Fruit fly (Drosophila melanogaster) whole organism, embryonic: ENCODE results near the gene Rpn1.
A peak's percentile ranks its signal among the peaks of the same experiment; 100 is the strongest.

Experiments
- Abd-B ChIP-seq: fragments of 200-800 bp; sonication (Bioruptor generic); optimal IDR thresholded peaks from 2 replicates; lab custom pipeline; 2018; ENCODE audit warnings: missing biosample characterization, mild to moderate bottlenecking, missing genetic modification characterization, moderate library complexity
- Aef1 ChIP-seq: fragments of 200-800 bp; sonication (Bioruptor generic); IDR thresholded peaks from 3 replicates; pipeline ENCODE4 v1.3.6; 2022; ENCODE audit warnings: missing biosample characterization, missing genetic modification characterization
- BEAF-32 ChIP-seq: fragments of 200-800 bp; sonication (Bioruptor generic); optimal IDR thresholded peaks from 3 replicates; lab custom pipeline; 2017; ENCODE audit warnings: missing biosample characterization, missing genetic modification characterization, mild to moderate bottlenecking, moderate library complexity, missing genetic modification reagents
- CG10209 ChIP-seq: fragments of 200-800 bp; sonication (Bioruptor generic); optimal IDR thresholded peaks from 3 replicates; lab custom pipeline; 2017; ENCODE audit warnings: missing biosample characterization, mild to moderate bottlenecking, missing genetic modification characterization, missing genetic modification reagents
- CG10267 ChIP-seq: fragments of 200-800 bp; sonication (Bioruptor generic); optimal IDR thresholded peaks from 2 replicates; lab custom pipeline; 2018; ENCODE audit warnings: missing biosample characterization, mild to moderate bottlenecking, missing genetic modification characterization, moderate library complexity
- CG10431 ChIP-seq: fragments of 200-800 bp; sonication (Bioruptor generic); optimal IDR thresholded peaks from 3 replicates; lab custom pipeline; 2018; ENCODE audit warnings: missing biosample characterization, mild to moderate bottlenecking, missing genetic modification characterization
- CG11504 ChIP-seq: fragments of 200-800 bp; sonication (Bioruptor generic); optimal IDR thresholded peaks from 3 replicates; lab custom pipeline; 2019; ENCODE audit warnings: missing biosample characterization, mild to moderate bottlenecking, missing genetic modification characterization, moderate library complexity
- CG13775 ChIP-seq: fragments of 200-800 bp; sonication (Bioruptor generic); optimal IDR thresholded peaks from 3 replicates; lab custom pipeline; 2017; ENCODE audit warnings: missing biosample characterization, mild to moderate bottlenecking, missing genetic modification characterization
- CG1602 ChIP-seq: fragments of 200-800 bp; sonication (Bioruptor generic); optimal IDR thresholded peaks from 3 replicates; lab custom pipeline; 2016; ENCODE audit warnings: missing biosample characterization, missing genetic modification characterization
- CG18011 ChIP-seq: fragments of 200-800 bp; sonication (Bioruptor generic); optimal IDR thresholded peaks from 2 replicates; lab custom pipeline; 2017; ENCODE audit warnings: missing biosample characterization, missing genetic modification characterization, mild to moderate bottlenecking, moderate library complexity, missing genotype
- CG2116 ChIP-seq: fragments of 200-800 bp; sonication (Bioruptor generic); optimal IDR thresholded peaks from 3 replicates; lab custom pipeline; 2018; ENCODE audit warnings: missing biosample characterization, mild to moderate bottlenecking, missing genetic modification characterization
- CG32767 ChIP-seq: fragments of 200-800 bp; sonication (Bioruptor generic); IDR thresholded peaks from 2 replicates; pipeline ENCODE4 v1.3.6; 2022; ENCODE audit warnings: missing biosample characterization, missing genetic modification characterization
- CG3838 ChIP-seq: fragments of 200-800 bp; sonication (Bioruptor generic); optimal IDR thresholded peaks from 3 replicates; lab custom pipeline; 2016; ENCODE audit warnings: missing biosample characterization, missing genetic modification characterization
- CG4854 ChIP-seq: fragments of 200-800 bp; sonication (Bioruptor generic); optimal IDR thresholded peaks from 2 replicates; lab custom pipeline; 2016; ENCODE audit warnings: missing biosample characterization, missing genetic modification characterization, inconsistent platforms
- CG5953 ChIP-seq: fragments of 200-800 bp; sonication (Bioruptor generic); IDR thresholded peaks from 2 replicates; pipeline ENCODE4 v1.3.6; 2022; ENCODE audit warnings: missing biosample characterization, missing genetic modification characterization
- CG6765 ChIP-seq: fragments of 200-800 bp; sonication (Bioruptor generic); optimal IDR thresholded peaks from 3 replicates; lab custom pipeline; 2017; ENCODE audit warnings: missing biosample characterization, mild to moderate bottlenecking, missing genetic modification characterization
- CG7786 ChIP-seq: fragments of 200-800 bp; sonication (Bioruptor generic); optimal IDR thresholded peaks from 2 replicates; lab custom pipeline; 2016; ENCODE audit warnings: missing biosample characterization, missing genetic modification characterization
- CG8944 ChIP-seq: fragments of 200-800 bp; sonication (Bioruptor generic); optimal IDR thresholded peaks from 3 replicates; lab custom pipeline; 2016; ENCODE audit warnings: missing biosample characterization, missing genetic modification characterization
- CG9437 ChIP-seq: fragments of 200-800 bp; sonication (Bioruptor generic); optimal IDR thresholded peaks from 2 replicates; lab custom pipeline; 2018; ENCODE audit warnings: missing biosample characterization, mild to moderate bottlenecking, missing genetic modification characterization
- CG9932 ChIP-seq: fragments of 200-800 bp; sonication (Bioruptor generic); IDR thresholded peaks from 2 replicates; pipeline ENCODE4 v1.3.6; 2022; ENCODE audit warnings: missing biosample characterization, missing genetic modification characterization
- CTCF ChIP-seq: fragments of 200-800 bp; sonication (Bioruptor generic); optimal IDR thresholded peaks from 2 replicates; lab custom pipeline; 2017; ENCODE audit warnings: missing biosample characterization, mild to moderate bottlenecking, missing genetic modification characterization, moderate library complexity
- Camta ChIP-seq: fragments of 200-800 bp; sonication (Bioruptor generic); optimal IDR thresholded peaks from 2 replicates; lab custom pipeline; 2016; ENCODE audit warnings: missing biosample characterization, missing genetic modification characterization
- Dfd ChIP-seq, 2 experiments: fragments of >200 bp; optimal IDR thresholded peaks; 2 replicates each; lab custom pipeline; 2017; ENCODE audit warnings: missing biosample characterization in 2 of 2, missing genetic modification characterization in 2 of 2
- Doc2 ChIP-seq: fragments of 200-800 bp; sonication (Bioruptor generic); IDR thresholded peaks from 2 replicates; pipeline ENCODE4 v1.3.6; 2022; ENCODE audit warnings: missing biosample characterization, missing genetic modification characterization
- Fer1 ChIP-seq: fragments of 200-800 bp; sonication (Bioruptor generic); optimal IDR thresholded peaks from 2 replicates; lab custom pipeline; 2017; ENCODE audit warnings: missing biosample characterization, mild to moderate bottlenecking, missing genetic modification characterization
- H15 ChIP-seq: fragments of 200-800 bp; sonication (Bioruptor generic); IDR thresholded peaks from 3 replicates; pipeline ENCODE4 v1.3.6; 2022; ENCODE audit warnings: missing biosample characterization, missing genetic modification characterization
- Hey ChIP-seq: fragments of 200-800 bp; sonication (Bioruptor generic); optimal IDR thresholded peaks from 3 replicates; lab custom pipeline; 2018; ENCODE audit warnings: missing biosample characterization, mild to moderate bottlenecking, missing genetic modification characterization
- NFAT ChIP-seq: fragments of 200-800 bp; sonication (Bioruptor generic); IDR thresholded peaks from 2 replicates; pipeline ENCODE4 v1.3.6; 2022; ENCODE audit warnings: missing biosample characterization, missing genetic modification characterization
- Scr ChIP-seq: fragments of 200-800 bp; sonication (Bioruptor generic); IDR thresholded peaks from 2 replicates; pipeline ENCODE4 v1.3.6; 2022; ENCODE audit warnings: missing biosample characterization, missing genetic modification characterization; ENCODE audit not compliant: partially characterized antibody
- YL-1 ChIP-seq: fragments of 200-800 bp; sonication (Bioruptor generic); optimal IDR thresholded peaks from 3 replicates; lab custom pipeline; 2017; ENCODE audit warnings: missing biosample characterization, mild to moderate bottlenecking, missing genetic modification characterization
- caup ChIP-seq: fragments of 200-800 bp; sonication (Bioruptor generic); optimal IDR thresholded peaks from 3 replicates; lab custom pipeline; 2017; ENCODE audit warnings: missing biosample characterization, mild to moderate bottlenecking, missing genetic modification characterization, moderate library complexity; ENCODE audit not compliant: severe bottlenecking
- chinmo ChIP-seq: fragments of 200-800 bp; sonication (Bioruptor generic); IDR thresholded peaks from 4 replicates; pipeline ENCODE4 v1.3.6; 2022; ENCODE audit warnings: missing biosample characterization, missing genetic modification characterization; ENCODE audit not compliant: partially characterized antibody
- dimm ChIP-seq: fragments of 200-800 bp; sonication (Bioruptor generic); IDR thresholded peaks from 2 replicates; pipeline ENCODE4 v1.3.6; 2022; ENCODE audit warnings: missing biosample characterization, missing genetic modification characterization
- hbn ChIP-seq: fragments of 200-800 bp; sonication (Bioruptor generic); IDR thresholded peaks from 2 replicates; pipeline ENCODE4 v1.3.6; 2022; ENCODE audit warnings: missing biosample characterization, missing genetic modification characterization; ENCODE audit not compliant: partially characterized antibody
- hkb ChIP-seq, 2 experiments: fragments of 200-800 bp in 1 of 2; fragments of >200 bp in 1 of 2; sonication (Bioruptor generic) in 1 of 2; IDR thresholded peaks in 1 of 2; optimal IDR thresholded peaks in 1 of 2; 2 replicates each; pipeline versions ENCODE4 v1.3.6 to Lab custom; 2017 to 2022; ENCODE audit warnings: missing biosample characterization in 1 of 2, missing genetic modification characterization in 1 of 2
- kay ChIP-seq: fragments of 200-800 bp; sonication (Bioruptor generic); optimal IDR thresholded peaks from 2 replicates; lab custom pipeline; 2016; ENCODE audit warnings: missing biosample characterization, missing genetic modification characterization
- nau ChIP-seq: fragments of 200-800 bp; sonication (Bioruptor generic); optimal IDR thresholded peaks from 3 replicates; lab custom pipeline; 2017; ENCODE audit warnings: missing biosample characterization, mild to moderate bottlenecking, missing genetic modification characterization, missing genetic modification reagents
- nom ChIP-seq: fragments of 200-800 bp; sonication (Bioruptor generic); optimal IDR thresholded peaks from 2 replicates; lab custom pipeline; 2017; ENCODE audit warnings: missing biosample characterization, missing genetic modification characterization, mild to moderate bottlenecking, moderate library complexity, missing genetic modification reagents
- otp ChIP-seq: fragments of 200-800 bp; sonication (Bioruptor generic); IDR thresholded peaks from 3 replicates; pipeline ENCODE4, ENCODE4 v1.3.6; 2022; ENCODE audit warnings: missing biosample characterization, missing genetic modification characterization
- pnt ChIP-seq: fragments of 200-800 bp; sonication (Bioruptor generic); optimal IDR thresholded peaks from 3 replicates; lab custom pipeline; 2016; ENCODE audit warnings: missing biosample characterization, missing genetic modification characterization
- pzg ChIP-seq: fragments of 200-800 bp; sonication (Bioruptor generic); optimal IDR thresholded peaks from 3 replicates; lab custom pipeline; 2018; ENCODE audit warnings: missing biosample characterization, mild to moderate bottlenecking, missing genetic modification characterization, moderate library complexity
- ranshi ChIP-seq: fragments of 200-800 bp; sonication (Bioruptor generic); IDR thresholded peaks from 2 replicates; pipeline ENCODE4 v1.3.6; 2022; ENCODE audit warnings: missing biosample characterization, missing genetic modification characterization
- ro ChIP-seq: fragments of 200-800 bp; sonication (Bioruptor generic); IDR thresholded peaks from 2 replicates; pipeline ENCODE4 v1.3.6; 2022; ENCODE audit warnings: missing biosample characterization, missing genetic modification characterization
- slp2 ChIP-seq: fragments of 200-800 bp; sonication (Bioruptor generic); optimal IDR thresholded peaks from 2 replicates; lab custom pipeline; 2016; ENCODE audit warnings: missing biosample characterization, missing genetic modification characterization
- sr ChIP-seq: fragments of 200-800 bp; sonication (Bioruptor generic); IDR thresholded peaks from 3 replicates; pipeline ENCODE4 v1.3.6; 2022; ENCODE audit warnings: missing biosample characterization, missing genetic modification characterization
- stc ChIP-seq: fragments of 200-800 bp; sonication (Bioruptor generic); IDR thresholded peaks from 2 replicates; pipeline ENCODE4 v1.3.6; 2022; ENCODE audit warnings: missing biosample characterization, missing genetic modification characterization
- tap ChIP-seq: fragments of 200-800 bp; optimal IDR thresholded peaks from 3 replicates; lab custom pipeline; 2019; ENCODE audit warnings: missing biosample characterization, mild to moderate bottlenecking, missing genetic modification characterization, moderate library complexity
- tup ChIP-seq: fragments of 200-800 bp; sonication (Bioruptor generic); optimal IDR thresholded peaks from 2 replicates; lab custom pipeline; 2016; ENCODE audit warnings: missing biosample characterization, mild to moderate bottlenecking, missing genetic modification characterization, moderate library complexity
- wor ChIP-seq: fragments of 200-800 bp; sonication (Bioruptor generic); IDR thresholded peaks from 2 replicates; pipeline ENCODE4 v1.3.6; 2022; ENCODE audit warnings: missing biosample characterization, missing genetic modification characterization
- zfh1 ChIP-seq: fragments of 200-800 bp; sonication (Bioruptor generic); IDR thresholded peaks from 3 replicates; pipeline ENCODE4 v1.3.6; 2022; ENCODE audit warnings: missing biosample characterization, missing genetic modification characterization

Rpn1 gene

dm6 chr3L:19910054-19910414 is 4.8 kb upstream of the Rpn1 start, which contains the start of the genes Mi-2 and Prp3 (continued):
- TF ChIP-seq tap (tag; lab: Kevin White, UChicago) (no peak), CG8944 (GFP tag; lab: Kevin White, UChicago) (no peak), Abd-B (GFP tag; lab: Kevin White, UChicago) (peak; percentile 76), ro (GFP tag; lab: Robert Waterston, UW) (no peak), hbn (no peak), dimm (no peak), CG7786 (no peak), CTCF (GFP tag; lab: Kevin White, UChicago) (peak; percentile 28), CG1602 (GFP tag; lab: Kevin White, UChicago) (no peak), CG9437 (GFP tag; lab: Kevin White, UChicago) (no peak), nau (no peak), Aef1 (no peak), Dfd (GFP tag; optimal IDR thresholded peaks at IDR 0.05; lab: Kevin White, UChicago) (no peak), ranshi (GFP tag; lab: Robert Waterston, UW) (no peak), pnt (GFP tag; lab: Kevin White, UChicago) (no peak), CG10209 (GFP tag; lab: Kevin White, UChicago) (no peak), CG13775 (peak; percentile 11), zfh1 (GFP tag; lab: Robert Waterston, UW) (peak; percentile 48; the same call in 1 of the 3 replicates), slp2 (GFP tag; lab: Kevin White, UChicago) (no peak), CG5953 (no peak)

dm6 chr3L:19913328-19913936 is 1.4 kb upstream of the Rpn1 start, which contains the start of gene Mtr3:
Gene Mtr3, minus strand, starts transcription at chr3L:19913715.
- TF ChIP-seq CG32767 (GFP tag; lab: Robert Waterston, UW) (no peak), hkb (optimal IDR thresholded peaks at IDR 0.05; lab: Kevin White, UChicago) (no peak), hkb (GFP tag; IDR thresholded peaks at IDR 0.05; lab: Robert Waterston, UW) (no peak), caup (GFP tag; lab: Kevin White, UChicago) (no peak), CG18011 (GFP tag; lab: Kevin White, UChicago) (no peak), ro (GFP tag; lab: Robert Waterston, UW) (no peak), NFAT (GFP tag; lab: Robert Waterston, UW) (no peak), stc (GFP tag; lab: Robert Waterston, UW) (no peak), Fer1 (no peak), chinmo (GFP tag; lab: Robert Waterston, UW) (no peak), H15 (no peak), CG10267 (tag; lab: Kevin White, UChicago) (no peak), CG4854 (GFP tag; lab: Kevin White, UChicago) (no peak), sr (GFP tag; lab: Robert Waterston, UW) (no peak), Hey (tag; lab: Kevin White, UChicago) (no peak), kay (GFP tag; lab: Kevin White, UChicago) (no peak), Scr (peak; percentile 39; the same call in 1 of the 2 replicates), CG9932 (no peak), BEAF-32 (GFP tag; lab: Kevin White, UChicago) (peak; percentile 27), nom (GFP tag; lab: Kevin White, UChicago) (no peak), CG10431 (GFP tag; lab: Kevin White, UChicago) (no peak), tup (GFP tag; lab: Kevin White, UChicago) (no peak), CG11504 (tag; lab: Kevin White, UChicago) (no peak), Camta (GFP tag; lab: Kevin White, UChicago) (no peak), pzg (GFP tag; lab: Kevin White, UChicago) (peak; percentile 14), CG2116 (GFP tag; lab: Kevin White, UChicago) (peak; percentile 57), otp (GFP tag; lab: Robert Waterston, UW) (no peak), CG5953 (no peak), CG3838 (GFP tag; lab: Kevin White, UChicago) (no peak), wor (GFP tag; lab: Robert Waterston, UW) (no peak), CG6765 (GFP tag; lab: Kevin White, UChicago) (no peak), Doc2 (GFP tag; lab: Robert Waterston, UW) (no peak), YL-1 (no peak)
